Fruit fly (Drosophila melanogaster) whole organism, pupa: ENCODE measurements around the gene CG1896.
A peak's percentile ranks its signal among the peaks of the same experiment; 100 is the strongest.

Experiments
- CG10348 ChIP-seq: fragments of 200-800 bp; sonication (Bioruptor generic); IDR thresholded peaks from 2 replicates; pipeline ENCODE4 v1.3.6; 2022; ENCODE audit warnings: missing biosample characterization, missing genetic modification characterization
- CG12605 ChIP-seq: fragments of 200-800 bp; sonication (Bioruptor generic); IDR thresholded peaks from 2 replicates; pipeline ENCODE4 v1.3.6; 2022; ENCODE audit warnings: missing biosample characterization, missing genetic modification characterization
- CG13204 ChIP-seq: fragments of 200-800 bp; sonication (Bioruptor generic); optimal IDR thresholded peaks from 2 replicates; lab custom pipeline; 2018; ENCODE audit warnings: missing biosample characterization, mild to moderate bottlenecking, missing genetic modification characterization, moderate library complexity
- CG14655 ChIP-seq: fragments of 200-800 bp; sonication (Bioruptor generic); optimal IDR thresholded peaks from 3 replicates; lab custom pipeline; 2017; ENCODE audit warnings: mild to moderate bottlenecking, missing biosample characterization, missing genetic modification reagents, missing genetic modification characterization
- CG15710 ChIP-seq: fragments of 200-800 bp; sonication (Bioruptor generic); optimal IDR thresholded peaks from 2 replicates; lab custom pipeline; 2018; ENCODE audit warnings: missing biosample characterization, mild to moderate bottlenecking, missing genetic modification characterization, moderate library complexity
- CG17806 ChIP-seq: fragments of 200-800 bp; sonication (Bioruptor generic); optimal IDR thresholded peaks from 2 replicates; lab custom pipeline; 2018; ENCODE audit warnings: missing biosample characterization, mild to moderate bottlenecking, missing genetic modification characterization, moderate library complexity
- CG32121 ChIP-seq: fragments of 200-800 bp; sonication (Bioruptor generic); IDR thresholded peaks from 2 replicates; pipeline ENCODE4 v1.3.6; 2022; ENCODE audit warnings: missing biosample characterization, missing genetic modification characterization
- CG34367 ChIP-seq: fragments of 200-800 bp; sonication (Bioruptor generic); optimal IDR thresholded peaks from 2 replicates; lab custom pipeline; 2018; ENCODE audit warnings: missing biosample characterization, mild to moderate bottlenecking, missing genetic modification characterization
- CG4496 ChIP-seq: fragments of 200-800 bp; sonication (Bioruptor generic); IDR thresholded peaks from 3 replicates; pipeline ENCODE4 v1.3.6; 2022; ENCODE audit warnings: missing biosample characterization, missing genetic modification characterization
- CG8159 ChIP-seq: fragments of 200-800 bp; sonication (Bioruptor generic); optimal IDR thresholded peaks from 3 replicates; lab custom pipeline; 2018; ENCODE audit warnings: missing biosample characterization, mild to moderate bottlenecking, missing genetic modification characterization, moderate library complexity
- CG8301 ChIP-seq: fragments of 200-800 bp; sonication (Bioruptor generic); optimal IDR thresholded peaks from 2 replicates; lab custom pipeline; 2018; ENCODE audit warnings: missing biosample characterization, mild to moderate bottlenecking, missing genetic modification characterization
- CG9948 ChIP-seq: fragments of 200-800 bp; sonication (Bioruptor generic); optimal IDR thresholded peaks from 2 replicates; lab custom pipeline; 2018; ENCODE audit warnings: missing biosample characterization, mild to moderate bottlenecking, missing genetic modification characterization, moderate library complexity
- D1 ChIP-seq: fragments of 200-800 bp; sonication (Bioruptor generic); optimal IDR thresholded peaks from 2 replicates; lab custom pipeline; 2018; ENCODE audit warnings: missing biosample characterization, mild to moderate bottlenecking, missing genetic modification characterization, moderate library complexity
- EcR ChIP-seq: fragments of 200-800 bp; sonication (Bioruptor generic); optimal IDR thresholded peaks from 3 replicates; lab custom pipeline; 2019; ENCODE audit warnings: missing biosample characterization, missing genetic modification characterization, mild to moderate bottlenecking, moderate library complexity, missing genetic modification reagents
- Ets98B ChIP-seq: fragments of 200-800 bp; sonication (Bioruptor generic); IDR thresholded peaks from 2 replicates; pipeline ENCODE4 v1.3.6; 2022; ENCODE audit warnings: missing biosample characterization, missing genetic modification characterization
- Pif1A ChIP-seq: fragments of 200-800 bp; sonication (Bioruptor generic); optimal IDR thresholded peaks from 3 replicates; lab custom pipeline; 2016; ENCODE audit warnings: missing biosample characterization, missing genetic modification characterization
- Pif1B ChIP-seq: fragments of 200-800 bp; sonication (Bioruptor generic); optimal IDR thresholded peaks from 3 replicates; lab custom pipeline; 2016; ENCODE audit warnings: missing biosample characterization, missing genetic modification characterization
- Snoo ChIP-seq: fragments of 200-800 bp; sonication (Bioruptor generic); optimal IDR thresholded peaks from 3 replicates; lab custom pipeline; 2017; ENCODE audit warnings: missing biosample characterization, mild to moderate bottlenecking, missing genetic modification characterization, inconsistent platforms
- fd96Ca ChIP-seq: fragments of 200-800 bp; sonication (Bioruptor generic); IDR thresholded peaks from 3 replicates; pipeline ENCODE4 v1.3.6; 2022; ENCODE audit warnings: missing biosample characterization, missing genetic modification characterization
- gl ChIP-seq: fragments of 200-800 bp; sonication (Bioruptor generic); optimal IDR thresholded peaks from 2 replicates; lab custom pipeline; 2018; ENCODE audit warnings: missing biosample characterization, mild to moderate bottlenecking, missing genetic modification characterization
- rn ChIP-seq: fragments of 200-800 bp; sonication (Bioruptor generic); IDR thresholded peaks from 2 replicates; pipeline ENCODE4 v1.3.6; 2022; ENCODE audit warnings: missing biosample characterization, missing genetic modification characterization

CG1896 gene

DNA sequence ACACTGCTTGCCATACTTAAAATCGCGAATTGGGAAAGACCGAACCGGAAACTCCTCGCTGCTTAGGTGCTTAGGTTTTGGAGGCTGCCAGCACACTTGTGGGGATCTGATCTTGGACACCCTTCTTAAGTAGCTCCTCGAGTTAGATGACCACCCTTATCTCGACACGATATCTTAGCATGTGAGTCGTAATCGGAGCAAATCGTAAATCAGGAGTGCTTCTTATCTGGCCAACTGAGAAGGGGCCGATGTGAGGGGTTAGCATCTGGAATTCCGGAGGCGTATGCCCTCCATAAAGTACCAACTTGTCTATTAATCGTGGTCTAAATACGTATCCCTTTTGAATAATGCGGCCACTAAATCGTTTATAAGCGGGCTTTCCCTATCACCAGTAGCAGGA is 10.5 kb downstream of the CG1896 start, which contains the start of gene salt:
Gene salt (minus strand): TSS at position 101 of the 400 bp plus-strand sequence.
- TF ChIP-seq rn (GFP tag; lab: Robert Waterston, UW) (no peak), CG9948 (tag; lab: Kevin White, UChicago) (no peak), Pif1B (GFP tag; lab: Kevin White, UChicago) (no peak), Snoo (tag; lab: Kevin White, UChicago) (no peak), CG10348 (GFP tag; lab: Robert Waterston, UW) (no peak), CG12605 (GFP tag; lab: Robert Waterston, UW) (no peak), CG34367 (tag; lab: Kevin White, UChicago) (no peak), CG14655 (GFP tag; lab: Kevin White, UChicago) (no peak), CG15710 (tag; lab: Kevin White, UChicago) (no peak), CG32121 (GFP tag; lab: Robert Waterston, UW) (no peak), fd96Ca (GFP tag; lab: Robert Waterston, UW) (no peak), CG13204 (no peak), D1 (tag; lab: Kevin White, UChicago) (no peak), CG4496 (GFP tag; lab: Robert Waterston, UW) (no peak), CG8159 (tag; lab: Kevin White, UChicago) (no peak), CG17806 (tag; lab: Kevin White, UChicago) (no peak), Pif1A (no peak), Ets98B (GFP tag; lab: Robert Waterston, UW) (no peak)

DNA sequence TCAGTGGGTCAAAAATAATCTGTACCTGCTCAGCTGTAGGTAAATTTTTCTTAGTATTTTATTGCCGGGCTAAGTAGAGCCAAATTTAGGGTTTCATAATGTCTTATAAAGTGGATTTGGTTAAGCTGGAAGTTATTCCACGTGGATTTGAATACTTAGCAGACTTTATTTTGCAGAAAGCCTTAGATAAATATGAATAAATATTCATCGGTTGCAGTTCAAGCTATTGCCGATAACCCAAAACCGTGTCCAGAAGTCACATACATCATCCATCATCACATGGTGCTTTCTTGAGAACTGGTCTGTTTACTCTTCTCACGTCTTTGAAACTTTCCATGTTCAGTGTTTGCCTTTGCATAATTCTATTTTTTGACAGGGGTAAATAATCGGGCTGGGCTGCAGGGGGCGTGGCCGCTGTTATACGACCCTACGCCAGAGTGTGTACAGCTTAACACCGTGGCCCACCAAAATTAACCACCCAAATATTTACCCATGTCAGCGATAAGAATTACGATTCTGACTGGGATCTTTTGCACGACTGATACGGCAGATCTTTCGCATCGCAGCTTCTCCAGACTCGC is 14.6 kb downstream of the CG1896 start, which contains the start of gene CG2187:
Gene CG2187 (minus strand): TSS at position 51 of the 581 bp plus-strand sequence.
- TF ChIP-seq CG9948 (tag; lab: Kevin White, UChicago) = no peak
- no peak for TF ChIP-seq CG34367 (tag; lab: Kevin White, UChicago)
- no peak for TF ChIP-seq CG13204
- no peak for TF ChIP-seq CG8159 (tag; lab: Kevin White, UChicago)
- no peak for TF ChIP-seq CG32121 (GFP tag; lab: Robert Waterston, UW)
- TF ChIP-seq rn (GFP tag; lab: Robert Waterston, UW) = no peak
- TF ChIP-seq CG17806 (tag; lab: Kevin White, UChicago) = no peak
- no peak for TF ChIP-seq CG14655 (GFP tag; lab: Kevin White, UChicago)
- TF ChIP-seq D1 (tag; lab: Kevin White, UChicago) = no peak
- TF ChIP-seq EcR = no peak
- TF ChIP-seq gl (tag; lab: Kevin White, UChicago) = no peak
- TF ChIP-seq Snoo (tag; lab: Kevin White, UChicago) = no peak
- TF ChIP-seq CG15710 (tag; lab: Kevin White, UChicago) = no peak
- TF ChIP-seq CG8301 (tag; lab: Kevin White, UChicago) = no peak
- TF ChIP-seq CG12605 (GFP tag; lab: Robert Waterston, UW) = no peak
- no peak for TF ChIP-seq Ets98B (GFP tag; lab: Robert Waterston, UW)
- no peak for TF ChIP-seq Pif1A
- TF ChIP-seq CG10348 (GFP tag; lab: Robert Waterston, UW) = no peak
- no peak for TF ChIP-seq fd96Ca (GFP tag; lab: Robert Waterston, UW)
- no peak for TF ChIP-seq CG4496 (GFP tag; lab: Robert Waterston, UW)

dm6 chr3R:31761529-31762009 is 17.5 kb downstream of the CG1896 start, which contains the start of gene Smvt:
Smvt (minus strand) TSS chr3R:31761579.
- TF ChIP-seq EcR (peak; percentile 45), fd96Ca (GFP tag; lab: Robert Waterston, UW) (no peak), CG4496 (GFP tag; lab: Robert Waterston, UW) (0 out of 3 replicates have a peak, but pooled peaks have one; percentile 29)
- TF ChIP-seq, all 21 proteins: peak for 2

dm6 chr3R:31762672-31763071 is 18.6 kb downstream of the CG1896 start:
- peak; percentile 51; the same call in 2 of the 3 replicates for TF ChIP-seq CG4496 (GFP tag; lab: Robert Waterston, UW)
- peak; percentile 84 for TF ChIP-seq CG8159 (tag; lab: Kevin White, UChicago)
- TF ChIP-seq gl (tag; lab: Kevin White, UChicago) = no peak
- peak; percentile 70 for TF ChIP-seq CG15710 (tag; lab: Kevin White, UChicago)
- peak; percentile 49; the same call in 1 of the 2 replicates for TF ChIP-seq CG32121 (GFP tag; lab: Robert Waterston, UW)
- peak; percentile 78 for TF ChIP-seq fd96Ca (GFP tag; lab: Robert Waterston, UW)
- peak; percentile 75 for TF ChIP-seq CG17806 (tag; lab: Kevin White, UChicago)
- no peak for TF ChIP-seq CG10348 (GFP tag; lab: Robert Waterston, UW)
- TF ChIP-seq CG13204 = peak; percentile 22
- TF ChIP-seq CG8301 (tag; lab: Kevin White, UChicago) = peak; percentile 70
- peak; percentile 65 for TF ChIP-seq CG9948 (tag; lab: Kevin White, UChicago)
- TF ChIP-seq CG14655 (GFP tag; lab: Kevin White, UChicago) = peak; percentile 76
- TF ChIP-seq Snoo (tag; lab: Kevin White, UChicago) = no peak
- peak; percentile 71 for TF ChIP-seq Pif1A
- TF ChIP-seq rn (GFP tag; lab: Robert Waterston, UW) = no peak
- TF ChIP-seq Pif1B (GFP tag; lab: Kevin White, UChicago) = peak; percentile 76
- TF ChIP-seq EcR = peak; percentile 2
- peak; percentile 58 for TF ChIP-seq Ets98B (GFP tag; lab: Robert Waterston, UW)
- TF ChIP-seq CG34367 (tag; lab: Kevin White, UChicago) = peak; percentile 55
- no peak for TF ChIP-seq D1 (tag; lab: Kevin White, UChicago)
- TF ChIP-seq CG12605 (GFP tag; lab: Robert Waterston, UW) = no peak

dm6 chr3R:31764672-31765071 is 20.6 kb downstream of the CG1896 start, which contains the start of gene CG2150:
CG2150 (minus strand) TSS chr3R:31764772.
- TF ChIP-seq Ets98B (GFP tag; lab: Robert Waterston, UW) (peak; percentile 24; the same call in 1 of the 2 replicates), CG10348 (GFP tag; lab: Robert Waterston, UW) (no peak), CG4496 (GFP tag; lab: Robert Waterston, UW) (peak; percentile 16; the same call in 1 of the 3 replicates)
